Fruit fly (Drosophila melanogaster) whole organism, embryonic: ENCODE data around the gene ss.

ENCODE experiments used
- CG13287 ChIP-seq: fragments of 200-800 bp; sonication (Bioruptor generic); IDR thresholded peaks from 2 replicates; pipeline ENCODE4 v1.3.6; 2022; ENCODE audit warnings: missing biosample characterization, missing genetic modification characterization; ENCODE audit not compliant: partially characterized antibody
- CG15479 ChIP-seq: fragments of 200-800 bp; sonication (Bioruptor generic); optimal IDR thresholded peaks from 3 replicates; lab custom pipeline; 2019; ENCODE audit warnings: missing biosample characterization, mild to moderate bottlenecking, missing genetic modification characterization, moderate library complexity
- CG1602 ChIP-seq: fragments of 200-800 bp; sonication (Bioruptor generic); optimal IDR thresholded peaks from 3 replicates; lab custom pipeline; 2016; ENCODE audit warnings: missing biosample characterization, missing genetic modification characterization
- CG17328 ChIP-seq: fragments of 200-800 bp; sonication (Bioruptor generic); IDR thresholded peaks from 2 replicates; pipeline ENCODE4 v1.3.6; 2022; ENCODE audit warnings: missing biosample characterization, missing genetic modification characterization
- CG18262 ChIP-seq: fragments of 200-800 bp; optimal IDR thresholded peaks from 3 replicates; lab custom pipeline; 2019; ENCODE audit warnings: missing biosample characterization, mild to moderate bottlenecking, missing genetic modification characterization, moderate library complexity
- CG18476 ChIP-seq: fragments of 200-800 bp; sonication (Bioruptor generic); optimal IDR thresholded peaks from 2 replicates; lab custom pipeline; 2016; ENCODE audit warnings: missing biosample characterization, mild to moderate bottlenecking, missing genetic modification characterization
- CG2202 ChIP-seq: fragments of 200-800 bp; sonication (Bioruptor generic); optimal IDR thresholded peaks from 2 replicates; lab custom pipeline; 2018; ENCODE audit warnings: missing biosample characterization, mild to moderate bottlenecking, missing genetic modification characterization
- CG2875 ChIP-seq: fragments of 200-800 bp; sonication (Bioruptor generic); optimal IDR thresholded peaks from 2 replicates; lab custom pipeline; 2017; ENCODE audit warnings: missing biosample characterization, mild to moderate bottlenecking, missing genetic modification characterization, missing genetic modification reagents
- CG34376 ChIP-seq: fragments of 200-800 bp; sonication (Bioruptor generic); optimal IDR thresholded peaks from 2 replicates; lab custom pipeline; 2018; ENCODE audit warnings: missing biosample characterization, mild to moderate bottlenecking, missing genetic modification characterization
- CG4360 ChIP-seq: fragments of 200-800 bp; sonication (Bioruptor generic); IDR thresholded peaks from 2 replicates; pipeline ENCODE4 v1.3.6; 2022; ENCODE audit warnings: missing biosample characterization, missing genetic modification characterization
- CG6791 ChIP-seq: fragments of 200-800 bp; sonication (Bioruptor generic); IDR thresholded peaks from 3 replicates; pipeline ENCODE4 v1.3.6; 2022; ENCODE audit warnings: missing biosample characterization, missing genetic modification characterization; ENCODE audit not compliant: partially characterized antibody
- CG7357 ChIP-seq: fragments of 200-800 bp; sonication (Bioruptor generic); IDR thresholded peaks from 3 replicates; pipeline ENCODE4 v1.3.6; 2022; ENCODE audit warnings: missing biosample characterization, missing genetic modification characterization
- CG8281 ChIP-seq: fragments of 200-800 bp; sonication (Bioruptor generic); optimal IDR thresholded peaks from 2 replicates; lab custom pipeline; 2018; ENCODE audit warnings: missing biosample characterization, mild to moderate bottlenecking, missing genetic modification characterization, moderate library complexity
- CG9215 ChIP-seq: fragments of 200-800 bp; sonication (Bioruptor generic); IDR thresholded peaks from 2 replicates; pipeline ENCODE4 v1.3.6; 2022; ENCODE audit warnings: missing biosample characterization, missing genetic modification characterization
- CG9609 ChIP-seq: fragments of 200-800 bp; sonication (Bioruptor generic); optimal IDR thresholded peaks from 3 replicates; lab custom pipeline; 2016; ENCODE audit warnings: missing biosample characterization, missing genetic modification characterization
- CG9876 ChIP-seq: fragments of 200-800 bp; sonication (Bioruptor generic); optimal IDR thresholded peaks from 2 replicates; lab custom pipeline; 2016; ENCODE audit warnings: missing biosample characterization, missing genetic modification characterization
- CG9932 ChIP-seq: fragments of 200-800 bp; sonication (Bioruptor generic); IDR thresholded peaks from 2 replicates; pipeline ENCODE4 v1.3.6; 2022; ENCODE audit warnings: missing biosample characterization, missing genetic modification characterization
- Camta ChIP-seq: fragments of 200-800 bp; sonication (Bioruptor generic); optimal IDR thresholded peaks from 2 replicates; lab custom pipeline; 2016; ENCODE audit warnings: missing biosample characterization, missing genetic modification characterization
- D19A ChIP-seq: fragments of 200-800 bp; optimal IDR thresholded peaks from 3 replicates; lab custom pipeline; 2019; ENCODE audit warnings: missing biosample characterization, mild to moderate bottlenecking, missing genetic modification characterization, moderate library complexity
- Hand ChIP-seq: fragments of 200-800 bp; sonication (Bioruptor generic); optimal IDR thresholded peaks from 2 replicates; lab custom pipeline; 2017; ENCODE audit warnings: mild to moderate bottlenecking, missing biosample characterization, missing genetic modification reagents, missing genetic modification characterization
- HmgD ChIP-seq: fragments of 200-800 bp; sonication (Bioruptor generic); optimal IDR thresholded peaks from 3 replicates; lab custom pipeline; 2016; ENCODE audit warnings: missing biosample characterization, missing genetic modification characterization
- Hmx ChIP-seq: fragments of 200-800 bp; sonication (Bioruptor generic); optimal IDR thresholded peaks from 2 replicates; lab custom pipeline; 2016; ENCODE audit warnings: missing biosample characterization, missing genetic modification characterization
- Lim3 ChIP-seq: fragments of 200-800 bp; sonication (Bioruptor generic); IDR thresholded peaks from 2 replicates; pipeline ENCODE4 v1.3.6; 2022; ENCODE audit warnings: missing biosample characterization, missing genetic modification characterization
- NK7.1 ChIP-seq: fragments of 200-800 bp; sonication (Bioruptor generic); optimal IDR thresholded peaks from 3 replicates; lab custom pipeline; 2016; ENCODE audit warnings: missing biosample characterization, missing genetic modification characterization
- PHDP ChIP-seq: fragments of 200-800 bp; sonication (Bioruptor generic); optimal IDR thresholded peaks from 3 replicates; lab custom pipeline; 2018; ENCODE audit warnings: missing biosample characterization, mild to moderate bottlenecking, missing genetic modification characterization, moderate library complexity
- Sin3A ChIP-seq: fragments of >200 bp; optimal IDR thresholded peaks from 2 replicates; lab custom pipeline; 2018
- Sry-β ChIP-seq: fragments of 200-800 bp; sonication (Bioruptor generic); optimal IDR thresholded peaks from 2 replicates; lab custom pipeline; 2018; ENCODE audit warnings: missing biosample characterization, mild to moderate bottlenecking, missing genetic modification characterization, moderate library complexity
- Stat92E ChIP-seq, 3 experiments: fragments of >200 bp in 2 of 3; fragments of 200-800 bp in 1 of 3; sonication (Bioruptor generic) in 1 of 3; optimal IDR thresholded peaks; 2 replicates each; lab custom pipeline; 2017 to 2019; ENCODE audit warnings: missing biosample characterization in 3 of 3, missing genetic modification characterization in 3 of 3, mild to moderate bottlenecking in 1 of 3, moderate library complexity in 1 of 3
- aop ChIP-seq: fragments of 200-800 bp; sonication (Bioruptor generic); IDR thresholded peaks from 2 replicates; pipeline ENCODE4 v1.3.6; 2022; ENCODE audit warnings: missing biosample characterization, missing genetic modification characterization
- ato ChIP-seq: fragments of 200-800 bp; sonication (Bioruptor generic); IDR thresholded peaks from 2 replicates; pipeline ENCODE4 v1.3.6; 2022; ENCODE audit warnings: missing biosample characterization, missing genetic modification characterization; ENCODE audit not compliant: partially characterized antibody
- az2 ChIP-seq: fragments of 200-800 bp; sonication (Bioruptor generic); optimal IDR thresholded peaks from 3 replicates; lab custom pipeline; 2016; ENCODE audit warnings: missing biosample characterization, missing genetic modification characterization
- bigmax ChIP-seq: fragments of 200-800 bp; sonication (Bioruptor generic); optimal IDR thresholded peaks from 2 replicates; lab custom pipeline; 2018; ENCODE audit warnings: missing biosample characterization, mild to moderate bottlenecking, missing genetic modification characterization
- danr ChIP-seq: fragments of 200-800 bp; sonication (Bioruptor generic); IDR thresholded peaks from 2 replicates; pipeline ENCODE4 v1.3.6; 2022; ENCODE audit warnings: missing biosample characterization, missing genetic modification characterization
- dysf ChIP-seq: fragments of 200-800 bp; sonication (Bioruptor generic); IDR thresholded peaks from 3 replicates; pipeline ENCODE4 v1.3.6; 2022; ENCODE audit warnings: missing biosample characterization, missing genetic modification characterization
- her ChIP-seq: fragments of 200-800 bp; sonication (Bioruptor generic); optimal IDR thresholded peaks from 2 replicates; lab custom pipeline; 2016; ENCODE audit warnings: missing biosample characterization, missing genetic modification characterization
- insv ChIP-seq, 2 experiments: fragments of 200-800 bp; sonication (Bioruptor generic); optimal IDR thresholded peaks; 3 replicates each; lab custom pipeline; 2016 to 2018; ENCODE audit warnings: missing biosample characterization in 2 of 2, missing genetic modification characterization in 2 of 2
- jigr1 ChIP-seq: fragments of 200-800 bp; sonication (Bioruptor generic); IDR thresholded peaks from 3 replicates; pipeline ENCODE4 v1.3.6; 2022; ENCODE audit warnings: missing biosample characterization, missing genetic modification characterization
- jumu ChIP-seq: fragments of 200-800 bp; sonication (Bioruptor generic); optimal IDR thresholded peaks from 3 replicates; lab custom pipeline; 2016; ENCODE audit warnings: missing biosample characterization, missing genetic modification characterization
- lilli ChIP-seq: fragments of 200-800 bp; sonication (Bioruptor generic); optimal IDR thresholded peaks from 3 replicates; lab custom pipeline; 2016; ENCODE audit warnings: missing biosample characterization, missing genetic modification characterization
- mirr ChIP-seq: fragments of 200-800 bp; sonication (Bioruptor generic); optimal IDR thresholded peaks from 3 replicates; lab custom pipeline; 2018; ENCODE audit warnings: missing biosample characterization, mild to moderate bottlenecking, missing genetic modification characterization
- nerfin-2 ChIP-seq: fragments of 200-800 bp; sonication (Bioruptor generic); IDR thresholded peaks from 2 replicates; pipeline ENCODE4 v1.3.6; 2022; ENCODE audit warnings: missing biosample characterization, missing genetic modification characterization; ENCODE audit not compliant: partially characterized antibody
- odd ChIP-seq: fragments of 200-800 bp; sonication (Bioruptor generic); optimal IDR thresholded peaks from 2 replicates; lab custom pipeline; 2017; ENCODE audit warnings: missing biosample characterization, mild to moderate bottlenecking, missing genetic modification characterization
- peb ChIP-seq: fragments of 200-800 bp; sonication (Bioruptor generic); IDR thresholded peaks from 2 replicates; pipeline ENCODE4 v1.3.6; 2022; ENCODE audit warnings: missing biosample characterization, missing genetic modification characterization
- phol ChIP-seq: fragments of 200-800 bp; sonication (Bioruptor generic); optimal IDR thresholded peaks from 3 replicates; lab custom pipeline; 2018; ENCODE audit warnings: missing biosample characterization, mild to moderate bottlenecking, missing genetic modification characterization, moderate library complexity
- rib ChIP-seq: fragments of 200-800 bp; sonication (Bioruptor generic); IDR thresholded peaks from 2 replicates; pipeline ENCODE4 v1.3.6; 2022; ENCODE audit warnings: missing biosample characterization, missing genetic modification characterization
- sisA ChIP-seq: fragments of 200-800 bp; sonication (Bioruptor generic); IDR thresholded peaks from 2 replicates; pipeline ENCODE4 v1.3.6; 2022; ENCODE audit warnings: missing biosample characterization, missing genetic modification characterization
- sob ChIP-seq: fragments of 200-800 bp; sonication (Bioruptor generic); IDR thresholded peaks from 2 replicates; pipeline ENCODE4 v1.3.6; 2022; ENCODE audit warnings: missing biosample characterization, missing genetic modification characterization
- tin ChIP-seq: fragments of 200-800 bp; sonication (Bioruptor generic); optimal IDR thresholded peaks from 3 replicates; lab custom pipeline; 2016; ENCODE audit warnings: missing biosample characterization, missing genetic modification characterization
- tll ChIP-seq, 2 experiments: fragments of 200-800 bp in 1 of 2; fragments of >200 bp in 1 of 2; sonication (Bioruptor generic) in 1 of 2; optimal IDR thresholded peaks; 2 replicates each; lab custom pipeline; 2017 to 2019; ENCODE audit warnings: missing biosample characterization in 2 of 2, missing genetic modification characterization in 2 of 2, mild to moderate bottlenecking in 1 of 2, moderate library complexity in 1 of 2
- ttk ChIP-seq: fragments of 200-800 bp; sonication (Bioruptor generic); IDR thresholded peaks from 2 replicates; pipeline ENCODE4 v2.1.2; 2022; ENCODE audit warnings: missing biosample characterization, missing genetic modification characterization
- wor ChIP-seq: fragments of 200-800 bp; sonication (Bioruptor generic); IDR thresholded peaks from 2 replicates; pipeline ENCODE4 v1.3.6; 2022; ENCODE audit warnings: missing biosample characterization, missing genetic modification characterization

The ss gene

dm6 chr3R:16355393-16355943, 48.0 kb downstream of the ss start:
- TF ChIP-seq CG18262 (tag; lab: Kevin White, UChicago) (no peak), Stat92E (GFP tag; optimal IDR thresholded peaks at IDR 0.05; lab: Kevin White, UChicago) (no peak), phol (tag; lab: Kevin White, UChicago) (no peak), CG4360 (GFP tag; lab: Robert Waterston, UW) (no peak), CG9215 (GFP tag; lab: Robert Waterston, UW) (peak; percentile 45; the same call in 1 of the 2 replicates), lilli (GFP tag; lab: Kevin White, UChicago) (peak; percentile 68), az2 (GFP tag; lab: Kevin White, UChicago) (no peak), odd (GFP tag; lab: Kevin White, UChicago) (no peak), ttk (GFP tag; lab: Robert Waterston, UW) (no peak), CG9609 (GFP tag; lab: Kevin White, UChicago) (no peak), jigr1 (no peak), D19A (no peak), CG13287 (GFP tag; lab: Robert Waterston, UW) (no peak), danr (GFP tag; lab: Robert Waterston, UW) (no peak), Sin3A (no peak), Hand (GFP tag; lab: Kevin White, UChicago) (peak; percentile 47), CG2875 (no peak), her (GFP tag; lab: Kevin White, UChicago) (peak; percentile 60), CG8281 (tag; lab: Kevin White, UChicago) (no peak), rib (GFP tag; lab: Robert Waterston, UW) (peak; percentile 77; the same call in 1 of the 2 replicates), CG1602 (GFP tag; lab: Kevin White, UChicago) (no peak), CG9876 (GFP tag; lab: Kevin White, UChicago) (no peak), CG34376 (peak; percentile 90), nerfin-2 (GFP tag; lab: Robert Waterston, UW) (no peak), ato (no peak), wor (no peak), HmgD (GFP tag; lab: Kevin White, UChicago) (no peak), CG18476 (GFP tag; lab: Kevin White, UChicago) (no peak), Camta (GFP tag; lab: Kevin White, UChicago) (no peak), CG7357 (GFP tag; lab: Robert Waterston, UW) (no peak), Hmx (GFP tag; lab: Kevin White, UChicago) (no peak), tin (GFP tag; lab: Kevin White, UChicago) (no peak), CG6791 (GFP tag; lab: Robert Waterston, UW) (no peak), CG9932 (GFP tag; lab: Robert Waterston, UW) (peak; percentile 91), CG17328 (GFP tag; lab: Robert Waterston, UW) (no peak), bigmax (GFP tag; lab: Kevin White, UChicago) (no peak), Lim3 (no peak), peb (no peak), NK7.1 (no peak), sisA (GFP tag; lab: Robert Waterston, UW) (no peak; the same call in 1 of the 2 replicates), aop (GFP tag; lab: Robert Waterston, UW) (no peak), PHDP (tag; lab: Kevin White, UChicago) (peak; percentile 45), Sry-β (GFP tag; lab: Kevin White, UChicago) (no peak), jumu (GFP tag; lab: Kevin White, UChicago) (peak; percentile 33), dysf (GFP tag; lab: Robert Waterston, UW) (peak; percentile 63), sob (peak; percentile 63), CG2202 (no peak), CG15479 (GFP tag; lab: Kevin White, UChicago) (no peak), mirr (GFP tag; lab: Kevin White, UChicago) (peak; percentile 67), tll (GFP tag; optimal IDR thresholded peaks at IDR 0.05; lab: Kevin White, UChicago) (no peak), insv (GFP tag; optimal IDR thresholded peaks at IDR 0.05; lab: Kevin White, UChicago) (no peak)
